Fruit fly (Drosophila melanogaster) whole organism, embryonic: ENCODE results near the gene fbl.

Experiments used
- CG1024 ChIP-seq: fragments of 200-800 bp; sonication (Bioruptor generic); IDR thresholded peaks from 2 replicates; pipeline ENCODE4 v1.3.6; 2022; ENCODE audit warnings: missing biosample characterization, missing genetic modification characterization
- CG10274 ChIP-seq: fragments of 200-800 bp; sonication (Bioruptor generic); optimal IDR thresholded peaks from 3 replicates; lab custom pipeline; 2017; ENCODE audit warnings: missing biosample characterization, mild to moderate bottlenecking, missing genetic modification characterization
- CG10431 ChIP-seq: fragments of 200-800 bp; sonication (Bioruptor generic); optimal IDR thresholded peaks from 3 replicates; lab custom pipeline; 2018; ENCODE audit warnings: missing biosample characterization, mild to moderate bottlenecking, missing genetic modification characterization
- CG12236 ChIP-seq: fragments of 200-800 bp; sonication (Bioruptor generic); optimal IDR thresholded peaks from 2 replicates; lab custom pipeline; 2016; ENCODE audit warnings: missing biosample characterization, missing genetic modification characterization
- CG1233 ChIP-seq: fragments of 200-800 bp; sonication (Bioruptor generic); optimal IDR thresholded peaks from 4 replicates; lab custom pipeline; 2018; ENCODE audit warnings: missing biosample characterization, mild to moderate bottlenecking, missing genetic modification characterization
- CG12391 ChIP-seq: fragments of 200-800 bp; sonication (Bioruptor generic); optimal IDR thresholded peaks from 3 replicates; lab custom pipeline; 2018; ENCODE audit warnings: missing biosample characterization, mild to moderate bottlenecking, missing genetic modification characterization, moderate library complexity
- CG13424 ChIP-seq: fragments of 200-800 bp; sonication (Bioruptor generic); optimal IDR thresholded peaks from 2 replicates; lab custom pipeline; 2019; ENCODE audit warnings: missing biosample characterization, mild to moderate bottlenecking, missing genetic modification characterization, moderate library complexity
- CG15073 ChIP-seq: fragments of 200-800 bp; sonication (Bioruptor generic); optimal IDR thresholded peaks from 2 replicates; lab custom pipeline; 2016; ENCODE audit warnings: missing biosample characterization, missing genetic modification characterization
- CG15479 ChIP-seq: fragments of 200-800 bp; sonication (Bioruptor generic); optimal IDR thresholded peaks from 3 replicates; lab custom pipeline; 2019; ENCODE audit warnings: missing biosample characterization, mild to moderate bottlenecking, missing genetic modification characterization, moderate library complexity
- CG16815 ChIP-seq: fragments of 200-800 bp; sonication (Bioruptor generic); optimal IDR thresholded peaks from 3 replicates; lab custom pipeline; 2017; ENCODE audit warnings: missing biosample characterization, mild to moderate bottlenecking, missing genetic modification characterization
- CG17361 ChIP-seq: fragments of 200-800 bp; sonication (Bioruptor generic); IDR thresholded peaks from 3 replicates; pipeline ENCODE4 v1.3.6; 2022; ENCODE audit warnings: missing biosample characterization, missing genetic modification characterization
- CG1792 ChIP-seq: fragments of 200-800 bp; sonication (Bioruptor generic); optimal IDR thresholded peaks from 2 replicates; lab custom pipeline; 2016; ENCODE audit warnings: missing biosample characterization, missing genetic modification characterization
- CG2116 ChIP-seq: fragments of 200-800 bp; sonication (Bioruptor generic); optimal IDR thresholded peaks from 3 replicates; lab custom pipeline; 2018; ENCODE audit warnings: missing biosample characterization, mild to moderate bottlenecking, missing genetic modification characterization
- CG31441 ChIP-seq: fragments of 200-800 bp; sonication (Bioruptor generic); IDR thresholded peaks from 2 replicates; pipeline ENCODE4 v1.3.6; 2022; ENCODE audit warnings: missing biosample characterization, missing genetic modification characterization
- CG3407 ChIP-seq: fragments of 200-800 bp; sonication (Bioruptor generic); optimal IDR thresholded peaks from 2 replicates; lab custom pipeline; 2018; ENCODE audit warnings: missing biosample characterization, mild to moderate bottlenecking, missing genetic modification characterization
- CG4820 ChIP-seq: fragments of 200-800 bp; sonication (Bioruptor generic); optimal IDR thresholded peaks from 3 replicates; lab custom pipeline; 2016; ENCODE audit warnings: missing biosample characterization, missing genetic modification characterization
- CG5953 ChIP-seq: fragments of 200-800 bp; sonication (Bioruptor generic); IDR thresholded peaks from 2 replicates; pipeline ENCODE4 v1.3.6; 2022; ENCODE audit warnings: missing biosample characterization, missing genetic modification characterization
- CG6654 ChIP-seq: fragments of 200-800 bp; sonication (Bioruptor generic); optimal IDR thresholded peaks from 2 replicates; lab custom pipeline; 2017; ENCODE audit warnings: missing biosample characterization, mild to moderate bottlenecking, missing genetic modification characterization
- CG7786 ChIP-seq: fragments of 200-800 bp; sonication (Bioruptor generic); optimal IDR thresholded peaks from 2 replicates; lab custom pipeline; 2016; ENCODE audit warnings: missing biosample characterization, missing genetic modification characterization
- CG8290 ChIP-seq, 3 experiments: fragments of 200-800 bp; sonication (Bioruptor generic); optimal IDR thresholded peaks; 2 replicates each; lab custom pipeline; 2016 to 2019; ENCODE audit warnings: missing biosample characterization in 3 of 3, missing genetic modification characterization in 3 of 3, mild to moderate bottlenecking in 2 of 3, moderate library complexity in 1 of 3
- CoRest ChIP-seq: fragments of 200-800 bp; sonication (Bioruptor generic); optimal IDR thresholded peaks from 3 replicates; lab custom pipeline; 2018; ENCODE audit warnings: missing biosample characterization, mild to moderate bottlenecking, missing genetic modification characterization, moderate library complexity
- D19A ChIP-seq: fragments of 200-800 bp; optimal IDR thresholded peaks from 3 replicates; lab custom pipeline; 2019; ENCODE audit warnings: missing biosample characterization, mild to moderate bottlenecking, missing genetic modification characterization, moderate library complexity
- D19B ChIP-seq: fragments of 200-800 bp; sonication (Bioruptor generic); optimal IDR thresholded peaks from 2 replicates; lab custom pipeline; 2017; ENCODE audit warnings: missing biosample characterization, mild to moderate bottlenecking, missing genetic modification characterization
- Elba2 ChIP-seq: fragments of 200-800 bp; sonication (Bioruptor generic); optimal IDR thresholded peaks from 3 replicates; lab custom pipeline; 2016; ENCODE audit warnings: missing biosample characterization, missing genetic modification characterization
- Lhr ChIP-seq: fragments of 200-800 bp; sonication (Bioruptor generic); optimal IDR thresholded peaks from 3 replicates; lab custom pipeline; 2017; ENCODE audit warnings: mild to moderate bottlenecking, missing biosample characterization, missing genetic modification reagents, missing genetic modification characterization
- Mes4 ChIP-seq: fragments of 200-800 bp; sonication (Bioruptor generic); optimal IDR thresholded peaks from 2 replicates; lab custom pipeline; 2016; ENCODE audit warnings: missing biosample characterization, missing genetic modification characterization
- Neu2 ChIP-seq: fragments of 200-800 bp; sonication (Bioruptor generic); optimal IDR thresholded peaks from 3 replicates; lab custom pipeline; 2016; ENCODE audit warnings: missing biosample characterization, missing genetic modification characterization, borderline replicate concordance
- Oli ChIP-seq: fragments of 200-800 bp; sonication (Bioruptor generic); optimal IDR thresholded peaks from 2 replicates; lab custom pipeline; 2018; ENCODE audit warnings: missing biosample characterization, mild to moderate bottlenecking, missing genetic modification characterization, moderate library complexity
- Poxn ChIP-seq: fragments of 200-800 bp; sonication (Bioruptor generic); IDR thresholded peaks from 2 replicates; pipeline ENCODE4 v1.3.6; 2022; ENCODE audit warnings: missing biosample characterization, missing genetic modification characterization
- Ssrp ChIP-seq: fragments of 200-800 bp; sonication (Bioruptor generic); optimal IDR thresholded peaks from 2 replicates; lab custom pipeline; 2018; ENCODE audit warnings: missing biosample characterization, mild to moderate bottlenecking, missing genetic modification characterization, moderate library complexity
- Usf ChIP-seq: fragments of 200-800 bp; sonication (Bioruptor generic); optimal IDR thresholded peaks from 2 replicates; lab custom pipeline; 2017; ENCODE audit warnings: missing genotype, missing biosample characterization, missing genetic modification characterization
- Xrp1 ChIP-seq: fragments of 200-800 bp; sonication (Bioruptor generic); IDR thresholded peaks from 2 replicates; pipeline ENCODE4 v1.3.6; 2022; ENCODE audit warnings: missing biosample characterization, missing genetic modification characterization
- abd-A ChIP-seq: fragments of 200-800 bp; sonication (Bioruptor generic); optimal IDR thresholded peaks from 3 replicates; lab custom pipeline; 2019; ENCODE audit warnings: missing biosample characterization, mild to moderate bottlenecking, missing genetic modification characterization, moderate library complexity
- ac ChIP-seq: fragments of 200-800 bp; sonication (Bioruptor generic); optimal IDR thresholded peaks from 3 replicates; lab custom pipeline; 2017; ENCODE audit warnings: missing biosample characterization, mild to moderate bottlenecking, missing genetic modification characterization
- chn ChIP-seq: fragments of 200-800 bp; sonication (Bioruptor generic); optimal IDR thresholded peaks from 2 replicates; lab custom pipeline; 2016; ENCODE audit warnings: missing biosample characterization, missing genetic modification characterization
- eve ChIP-seq, 2 experiments: fragments of >200 bp; optimal IDR thresholded peaks; 2 replicates each; lab custom pipeline; 2017; ENCODE audit warnings: missing biosample characterization in 2 of 2, missing genetic modification characterization in 2 of 2
- grau ChIP-seq: fragments of 200-800 bp; optimal IDR thresholded peaks from 3 replicates; lab custom pipeline; 2019; ENCODE audit warnings: missing biosample characterization, mild to moderate bottlenecking, missing genetic modification characterization, moderate library complexity
- gsb-n ChIP-seq: fragments of 200-800 bp; sonication (Bioruptor generic); optimal IDR thresholded peaks from 3 replicates; lab custom pipeline; 2018; ENCODE audit warnings: missing biosample characterization, mild to moderate bottlenecking, missing genetic modification characterization
- lmd ChIP-seq: fragments of 200-800 bp; sonication (Bioruptor generic); IDR thresholded peaks from 2 replicates; pipeline ENCODE4 v1.3.6; 2022; ENCODE audit warnings: missing biosample characterization, missing genetic modification characterization
- repo ChIP-seq: fragments of 200-800 bp; sonication (Bioruptor generic); optimal IDR thresholded peaks from 2 replicates; lab custom pipeline; 2016; ENCODE audit warnings: missing biosample characterization, missing genetic modification characterization
- salm ChIP-seq: fragments of 200-800 bp; sonication (Bioruptor generic); optimal IDR thresholded peaks from 2 replicates; lab custom pipeline; 2018; ENCODE audit warnings: missing biosample characterization, mild to moderate bottlenecking, missing genetic modification characterization
- sc ChIP-seq, 3 experiments: fragments of >200 bp in 2 of 3; fragments of 200-800 bp in 1 of 3; sonication (Bioruptor generic) in 1 of 3; optimal IDR thresholded peaks; 2 replicates in 2 of 3; 3 replicates in 1 of 3; lab custom pipeline; 2017; ENCODE audit warnings: mild to moderate bottlenecking in 1 of 3, missing biosample characterization in 1 of 3, missing genetic modification characterization in 1 of 3, missing genetic modification reagents in 1 of 3
- shn ChIP-seq: fragments of 200-800 bp; sonication (Bioruptor generic); optimal IDR thresholded peaks from 3 replicates; lab custom pipeline; 2016; ENCODE audit warnings: missing biosample characterization, missing genetic modification characterization
- sisA ChIP-seq: fragments of 200-800 bp; sonication (Bioruptor generic); IDR thresholded peaks from 2 replicates; pipeline ENCODE4 v1.3.6; 2022; ENCODE audit warnings: missing biosample characterization, missing genetic modification characterization
- twi ChIP-seq: fragments of 200-800 bp; optimal IDR thresholded peaks from 2 replicates; lab custom pipeline; 2019; ENCODE audit warnings: missing biosample characterization, mild to moderate bottlenecking, missing genetic modification characterization, moderate library complexity
- unpg ChIP-seq: fragments of 200-800 bp; sonication (Bioruptor generic); optimal IDR thresholded peaks from 3 replicates; lab custom pipeline; 2018; ENCODE audit warnings: missing biosample characterization, mild to moderate bottlenecking, missing genetic modification characterization, moderate library complexity
- yki ChIP-seq: fragments of >200 bp; optimal IDR thresholded peaks from 3 replicates; lab custom pipeline; 2018
- zen ChIP-seq: fragments of 200-800 bp; sonication (Bioruptor generic); optimal IDR thresholded peaks from 3 replicates; lab custom pipeline; 2018; ENCODE audit warnings: missing biosample characterization, mild to moderate bottlenecking, missing genetic modification characterization, moderate library complexity

Gene fbl

dm6 chr3L:20402665-20403492, 18.6 kb downstream of the fbl start (continued):
- TF ChIP-seq D19A (tag; lab: Kevin White, UChicago), result peak; percentile 9
- peak; percentile 28; the same call in 1 of the 3 replicates for TF ChIP-seq CG17361
- TF ChIP-seq sc (optimal IDR thresholded peaks at IDR 0.05; lab: Kevin White, UChicago), result no peak
- peak; percentile 50 for TF ChIP-seq sc (GFP tag; optimal IDR thresholded peaks at IDR 0.05; lab: Kevin White, UChicago)
- TF ChIP-seq yki (lab: Kevin White, UChicago), result no peak
- no peak for TF ChIP-seq CG15073
- TF ChIP-seq CG10274 (GFP tag; lab: Kevin White, UChicago), result no peak
- TF ChIP-seq salm (tag; lab: Kevin White, UChicago), result no peak
- peak; percentile 76 for TF ChIP-seq Neu2 (GFP tag; lab: Kevin White, UChicago)
- TF ChIP-seq twi (tag; lab: Kevin White, UChicago), result peak; percentile 85
- TF ChIP-seq gsb-n (tag; lab: Kevin White, UChicago), result peak; percentile 47
- TF ChIP-seq CG8290 (GFP tag; optimal IDR thresholded peaks at IDR 0.05; lab: Kevin White, UChicago), result peak; percentile 29
- peak in 1 of 2 experiments; percentile 19 for TF ChIP-seq CG8290 (tag; optimal IDR thresholded peaks at IDR 0.05; lab: Kevin White, UChicago)
- TF ChIP-seq Mes4, result no peak
- TF ChIP-seq Elba2, result peak; percentile 54
- TF ChIP-seq CG12391 (tag; lab: Kevin White, UChicago), result peak; percentile 60
- peak; percentile 54 for TF ChIP-seq grau
- TF ChIP-seq lmd (GFP tag; lab: Robert Waterston, UW), result peak; percentile 28; the same call in 1 of the 2 replicates
- TF ChIP-seq Poxn (GFP tag; lab: Robert Waterston, UW), result no peak
- no peak for TF ChIP-seq CG1792 (GFP tag; lab: Kevin White, UChicago)
- peak; percentile 30 for TF ChIP-seq CG4820 (GFP tag; lab: Kevin White, UChicago)
- TF ChIP-seq CG1024 (GFP tag; lab: Robert Waterston, UW), result no peak
- peak; percentile 99 for TF ChIP-seq ac (GFP tag; lab: Kevin White, UChicago)
- no peak for TF ChIP-seq abd-A (tag; lab: Kevin White, UChicago)
- TF ChIP-seq Oli (tag; lab: Kevin White, UChicago), result peak; percentile 32
- TF ChIP-seq CG1233 (GFP tag; lab: Kevin White, UChicago), result peak; percentile 7
- TF ChIP-seq CG13424 (tag; lab: Kevin White, UChicago), result peak; percentile 0
- no peak for TF ChIP-seq CG3407 (GFP tag; lab: Kevin White, UChicago)
- TF ChIP-seq sisA (GFP tag; lab: Robert Waterston, UW), result no peak
- peak; percentile 14 for TF ChIP-seq CG7786
- TF ChIP-seq CG5953, result no peak
- peak; percentile 44 for TF ChIP-seq Usf (GFP tag; lab: Kevin White, UChicago)
- TF ChIP-seq CG6654 (GFP tag; lab: Kevin White, UChicago), result no peak
- peak; percentile 50 for TF ChIP-seq CG16815 (GFP tag; lab: Kevin White, UChicago)
- TF ChIP-seq repo, result no peak
- peak; percentile 56 for TF ChIP-seq CG31441 (GFP tag; lab: Robert Waterston, UW)
- TF ChIP-seq Ssrp (tag; lab: Kevin White, UChicago), result peak; percentile 39
- TF ChIP-seq eve (GFP tag; optimal IDR thresholded peaks at IDR 0.05; lab: Kevin White, UChicago), result peak in 1 of 2 experiments; percentile 60
- TF ChIP-seq D19B (GFP tag; lab: Kevin White, UChicago), result no peak
- peak; percentile 93 for TF ChIP-seq zen (tag; lab: Kevin White, UChicago)
- no peak for TF ChIP-seq CG10431 (GFP tag; lab: Kevin White, UChicago)
- peak; percentile 6 for TF ChIP-seq CG12236 (GFP tag; lab: Kevin White, UChicago)
- peak; percentile 30 for TF ChIP-seq CoRest (tag; lab: Kevin White, UChicago)
- peak; percentile 66 for TF ChIP-seq CG2116 (GFP tag; lab: Kevin White, UChicago)
- TF ChIP-seq CG15479 (GFP tag; lab: Kevin White, UChicago), result peak; percentile 100
- peak; percentile 76 for TF ChIP-seq Xrp1 (GFP tag; lab: Robert Waterston, UW)
- peak; percentile 12 for TF ChIP-seq Lhr (GFP tag; lab: Kevin White, UChicago)
- TF ChIP-seq chn, result no peak
- no peak for TF ChIP-seq shn (GFP tag; lab: Kevin White, UChicago)
- peak; percentile 27 for TF ChIP-seq unpg (GFP tag; lab: Kevin White, UChicago)
